Fruit fly (Drosophila melanogaster) whole organism, pupa: ENCODE results near the gene Hydr2.

Experiments used
- CG12605 ChIP-seq: fragments of 200-800 bp; sonication (Bioruptor generic); IDR thresholded peaks from 2 replicates; pipeline ENCODE4 v1.3.6; 2022; ENCODE audit warnings: missing biosample characterization, missing genetic modification characterization
- CG14655 ChIP-seq: fragments of 200-800 bp; sonication (Bioruptor generic); optimal IDR thresholded peaks from 3 replicates; lab custom pipeline; 2017; ENCODE audit warnings: mild to moderate bottlenecking, missing biosample characterization, missing genetic modification reagents, missing genetic modification characterization
- CG15710 ChIP-seq: fragments of 200-800 bp; sonication (Bioruptor generic); optimal IDR thresholded peaks from 2 replicates; lab custom pipeline; 2018; ENCODE audit warnings: missing biosample characterization, mild to moderate bottlenecking, missing genetic modification characterization, moderate library complexity
- CG17806 ChIP-seq: fragments of 200-800 bp; sonication (Bioruptor generic); optimal IDR thresholded peaks from 2 replicates; lab custom pipeline; 2018; ENCODE audit warnings: missing biosample characterization, mild to moderate bottlenecking, missing genetic modification characterization, moderate library complexity
- CG34367 ChIP-seq: fragments of 200-800 bp; sonication (Bioruptor generic); optimal IDR thresholded peaks from 2 replicates; lab custom pipeline; 2018; ENCODE audit warnings: missing biosample characterization, mild to moderate bottlenecking, missing genetic modification characterization
- CG4496 ChIP-seq: fragments of 200-800 bp; sonication (Bioruptor generic); IDR thresholded peaks from 3 replicates; pipeline ENCODE4 v1.3.6; 2022; ENCODE audit warnings: missing biosample characterization, missing genetic modification characterization
- CG8159 ChIP-seq: fragments of 200-800 bp; sonication (Bioruptor generic); optimal IDR thresholded peaks from 3 replicates; lab custom pipeline; 2018; ENCODE audit warnings: missing biosample characterization, mild to moderate bottlenecking, missing genetic modification characterization, moderate library complexity
- CG8301 ChIP-seq: fragments of 200-800 bp; sonication (Bioruptor generic); optimal IDR thresholded peaks from 2 replicates; lab custom pipeline; 2018; ENCODE audit warnings: missing biosample characterization, mild to moderate bottlenecking, missing genetic modification characterization
- EcR ChIP-seq: fragments of 200-800 bp; sonication (Bioruptor generic); optimal IDR thresholded peaks from 3 replicates; lab custom pipeline; 2019; ENCODE audit warnings: missing biosample characterization, missing genetic modification characterization, mild to moderate bottlenecking, moderate library complexity, missing genetic modification reagents
- Pif1A ChIP-seq: fragments of 200-800 bp; sonication (Bioruptor generic); optimal IDR thresholded peaks from 3 replicates; lab custom pipeline; 2016; ENCODE audit warnings: missing biosample characterization, missing genetic modification characterization
- Pif1B ChIP-seq: fragments of 200-800 bp; sonication (Bioruptor generic); optimal IDR thresholded peaks from 3 replicates; lab custom pipeline; 2016; ENCODE audit warnings: missing biosample characterization, missing genetic modification characterization
- fd96Ca ChIP-seq: fragments of 200-800 bp; sonication (Bioruptor generic); IDR thresholded peaks from 3 replicates; pipeline ENCODE4 v1.3.6; 2022; ENCODE audit warnings: missing biosample characterization, missing genetic modification characterization

dm6 chr2L:3145470-3145869, 18.0 kb upstream of the Hydr2 start, which contains the start of gene ND-B14.5B:
- no peak for TF ChIP-seq CG17806 (tag; lab: Kevin White, UChicago)
- TF ChIP-seq CG14655 (GFP tag; lab: Kevin White, UChicago) = no peak
- TF ChIP-seq CG4496 (GFP tag; lab: Robert Waterston, UW) = no peak
- no peak for TF ChIP-seq CG8159 (tag; lab: Kevin White, UChicago)
- no peak for TF ChIP-seq EcR
- no peak for TF ChIP-seq CG8301 (tag; lab: Kevin White, UChicago)
- TF ChIP-seq Pif1B = no peak
- TF ChIP-seq fd96Ca (GFP tag; lab: Robert Waterston, UW) = no peak
- no peak for TF ChIP-seq CG15710 (tag; lab: Kevin White, UChicago)
- no peak for TF ChIP-seq CG34367 (tag; lab: Kevin White, UChicago)
- TF ChIP-seq Pif1A = no peak
- no peak for TF ChIP-seq CG12605 (GFP tag; lab: Robert Waterston, UW)
